Worm (Caenorhabditis elegans) whole organism, late embryonic: ENCODE results near the gene ZK742.6.

ENCODE experiments used
- F13H6.1 ChIP-seq: sonication (generic microtip); optimal IDR thresholded peaks from 2 replicates; lab custom pipeline; 2016; ENCODE audit warnings: missing genetic modification characterization, missing compliant biosample characterization
- K09A11.1 ChIP-seq: sonication (generic microtip); optimal IDR thresholded peaks from 2 replicates; lab custom pipeline; 2017; ENCODE audit warnings: antibody characterized with exemption, mild to moderate bottlenecking, missing genetic modification characterization, missing compliant biosample characterization; ENCODE audit not compliant: insufficient read depth
- T23F11.4 ChIP-seq: fragments of 200-800 bp; sonication (Bioruptor generic); optimal IDR thresholded peaks from 2 replicates; lab custom pipeline; 2018; ENCODE audit warnings: mild to moderate bottlenecking, missing genetic modification characterization, missing compliant biosample characterization
- ahr-1 ChIP-seq: sonication (generic microtip); optimal IDR thresholded peaks from 2 replicates; lab custom pipeline; 2016; ENCODE audit warnings: missing genetic modification characterization, missing compliant biosample characterization
- ceh-18 ChIP-seq: sonication (generic microtip); optimal IDR thresholded peaks from 2 replicates; lab custom pipeline; 2016; ENCODE audit warnings: missing genetic modification characterization, missing compliant biosample characterization
- ceh-19 ChIP-seq: fragments of 200-800 bp; sonication (Bioruptor generic); optimal IDR thresholded peaks from 2 replicates; lab custom pipeline; 2018; ENCODE audit warnings: mild to moderate bottlenecking, missing genetic modification characterization, missing compliant biosample characterization
- ceh-2 ChIP-seq: sonication (generic microtip); optimal IDR thresholded peaks from 2 replicates; lab custom pipeline; 2016; ENCODE audit warnings: missing genotype, missing genetic modification characterization, missing compliant biosample characterization
- ceh-30 ChIP-seq: fragments of 150-350 bp; optimal IDR thresholded peaks from 2 replicates; lab custom pipeline; 2014; ENCODE audit warnings: missing biosample characterization, missing genetic modification characterization
- ceh-31 ChIP-seq: sonication (generic microtip); optimal IDR thresholded peaks from 2 replicates; lab custom pipeline; 2016; ENCODE audit warnings: missing genetic modification characterization, missing compliant biosample characterization
- ceh-34 ChIP-seq: sonication (generic microtip); optimal IDR thresholded peaks from 2 replicates; lab custom pipeline; 2016; ENCODE audit warnings: mild to moderate bottlenecking, missing genetic modification characterization, missing compliant biosample characterization
- ceh-9 ChIP-seq: sonication (generic microtip); optimal IDR thresholded peaks from 2 replicates; lab custom pipeline; 2016; ENCODE audit warnings: mild to moderate bottlenecking, missing genetic modification characterization, inconsistent platforms, missing compliant biosample characterization
- che-1 ChIP-seq: sonication (generic microtip); optimal IDR thresholded peaks from 2 replicates; lab custom pipeline; 2016; ENCODE audit warnings: mild to moderate bottlenecking, missing genetic modification characterization, missing compliant biosample characterization
- dve-1 ChIP-seq: sonication (generic microtip); optimal IDR thresholded peaks from 2 replicates; lab custom pipeline; 2017; ENCODE audit warnings: antibody characterized with exemption, mild to moderate bottlenecking, missing genetic modification characterization, missing compliant biosample characterization
- elt-2 ChIP-seq: sonication (generic microtip); optimal IDR thresholded peaks from 2 replicates; lab custom pipeline; 2016; ENCODE audit warnings: missing genetic modification reagents, missing genetic modification characterization, missing compliant biosample characterization
- elt-4 ChIP-seq: sonication (generic microtip); optimal IDR thresholded peaks from 2 replicates; lab custom pipeline; 2016; ENCODE audit warnings: missing genetic modification characterization, missing compliant biosample characterization
- ets-4 ChIP-seq: sonication (generic microtip); optimal IDR thresholded peaks from 2 replicates; lab custom pipeline; 2016; ENCODE audit warnings: missing genetic modification characterization, missing compliant biosample characterization
- fax-1 ChIP-seq: sonication (generic microtip); optimal IDR thresholded peaks from 2 replicates; lab custom pipeline; 2016; ENCODE audit warnings: missing genotype, missing genetic modification characterization, missing compliant biosample characterization
- gmeb-2 ChIP-seq: sonication (generic microtip); optimal IDR thresholded peaks from 2 replicates; lab custom pipeline; 2016; ENCODE audit warnings: missing genetic modification characterization, inconsistent platforms, missing compliant biosample characterization
- hlh-13 ChIP-seq: fragments of 200-800 bp; sonication (Bioruptor generic); optimal IDR thresholded peaks from 2 replicates; lab custom pipeline; 2018; ENCODE audit warnings: mild to moderate bottlenecking, missing genetic modification characterization, missing compliant biosample characterization
- hlh-15 ChIP-seq: sonication (generic microtip); optimal IDR thresholded peaks from 2 replicates; lab custom pipeline; 2016; ENCODE audit warnings: missing genetic modification characterization, missing compliant biosample characterization
- hlh-30 ChIP-seq: sonication (generic microtip); optimal IDR thresholded peaks from 2 replicates; lab custom pipeline; 2017; ENCODE audit warnings: antibody characterized with exemption, missing genetic modification characterization, missing compliant biosample characterization; ENCODE audit not compliant: insufficient read depth
- hlh-8 ChIP-seq: sonication (generic microtip); optimal IDR thresholded peaks from 2 replicates; lab custom pipeline; 2016; ENCODE audit warnings: missing genotype, missing genetic modification characterization, missing compliant biosample characterization
- lim-6 ChIP-seq: sonication (generic microtip); optimal IDR thresholded peaks from 2 replicates; lab custom pipeline; 2016; ENCODE audit warnings: missing genetic modification characterization, missing compliant biosample characterization
- madf-2 ChIP-seq: sonication (generic microtip); optimal IDR thresholded peaks from 2 replicates; lab custom pipeline; 2017; ENCODE audit warnings: missing genetic modification characterization, missing compliant biosample characterization
- mec-3 ChIP-seq: sonication (generic microtip); optimal IDR thresholded peaks from 2 replicates; lab custom pipeline; 2016; ENCODE audit warnings: borderline replicate concordance, missing genetic modification characterization, missing compliant biosample characterization
- nfya-1 ChIP-seq: sonication (generic microtip); optimal IDR thresholded peaks from 2 replicates; lab custom pipeline; 2017; ENCODE audit warnings: missing genetic modification characterization, mild to moderate bottlenecking, missing compliant biosample characterization, antibody characterized with exemption, moderate library complexity
- nhr-232 ChIP-seq: sonication (generic microtip); optimal IDR thresholded peaks from 2 replicates; lab custom pipeline; 2016; ENCODE audit warnings: missing genetic modification characterization, missing compliant biosample characterization
- npax-4 ChIP-seq: sonication (generic microtip); optimal IDR thresholded peaks from 2 replicates; lab custom pipeline; 2016; ENCODE audit warnings: missing genetic modification characterization, missing compliant biosample characterization
- pag-3 ChIP-seq: sonication (generic microtip); optimal IDR thresholded peaks from 2 replicates; lab custom pipeline; 2016; ENCODE audit warnings: missing compliant biosample characterization, missing genetic modification characterization, borderline replicate concordance
- pax-1 ChIP-seq: fragments of 150-350 bp; optimal IDR thresholded peaks from 2 replicates; lab custom pipeline; 2014; ENCODE audit warnings: missing biosample characterization, missing genetic modification characterization
- pha-2 ChIP-seq: sonication (generic microtip); optimal IDR thresholded peaks from 2 replicates; lab custom pipeline; 2017; ENCODE audit warnings: mild to moderate bottlenecking, missing genetic modification characterization, missing compliant biosample characterization
- pqm-1 ChIP-seq: sonication (generic microtip); optimal IDR thresholded peaks from 2 replicates; lab custom pipeline; 2016; ENCODE audit warnings: missing genetic modification characterization, missing compliant biosample characterization
- rnt-1 ChIP-seq: sonication (generic microtip); optimal IDR thresholded peaks from 2 replicates; lab custom pipeline; 2016; ENCODE audit warnings: missing genetic modification characterization, missing compliant biosample characterization
- sox-2 ChIP-seq: fragments of 200-800 bp; sonication (Bioruptor generic); IDR thresholded peaks from 2 replicates; pipeline ENCODE4 v1.3.6; 2022; ENCODE audit warnings: missing genetic modification reagents, missing genetic modification characterization, missing compliant biosample characterization
- sox-4 ChIP-seq: sonication (generic microtip); optimal IDR thresholded peaks from 2 replicates; lab custom pipeline; 2017; ENCODE audit warnings: mild to moderate bottlenecking, missing genetic modification characterization, inconsistent platforms, missing compliant biosample characterization
- syd-9 ChIP-seq: sonication (generic microtip); optimal IDR thresholded peaks from 2 replicates; lab custom pipeline; 2016; ENCODE audit warnings: mild to moderate bottlenecking, missing genetic modification characterization, moderate library complexity, missing compliant biosample characterization
- tbx-2 ChIP-seq: sonication (generic microtip); optimal IDR thresholded peaks from 2 replicates; lab custom pipeline; 2016; ENCODE audit warnings: missing genetic modification characterization, missing compliant biosample characterization
- unc-3 ChIP-seq, 2 experiments: fragments of 200-800 bp in 1 of 2; sonication (Bioruptor generic) in 1 of 2; sonication (generic microtip) in 1 of 2; conservative IDR thresholded peaks in 1 of 2; optimal IDR thresholded peaks in 1 of 2; 2 replicates each; pipeline versions ENCODE4 v1.3.6 to Lab custom; 2016 to 2022; ENCODE audit warnings: missing compliant biosample characterization in 2 of 2, missing genetic modification characterization in 2 of 2, missing genetic modification reagents in 1 of 2
- unc-42 ChIP-seq: sonication (generic microtip); optimal IDR thresholded peaks from 2 replicates; lab custom pipeline; 2016; ENCODE audit warnings: missing genotype, missing genetic modification characterization, missing compliant biosample characterization
- unc-86 ChIP-seq: sonication (generic microtip); optimal IDR thresholded peaks from 2 replicates; lab custom pipeline; 2016; ENCODE audit warnings: missing genetic modification characterization, missing compliant biosample characterization
- ztf-16 ChIP-seq: sonication (generic microtip); optimal IDR thresholded peaks from 2 replicates; lab custom pipeline; 2017; ENCODE audit warnings: missing genetic modification characterization, missing compliant biosample characterization

The ZK742.6 gene

DNA sequence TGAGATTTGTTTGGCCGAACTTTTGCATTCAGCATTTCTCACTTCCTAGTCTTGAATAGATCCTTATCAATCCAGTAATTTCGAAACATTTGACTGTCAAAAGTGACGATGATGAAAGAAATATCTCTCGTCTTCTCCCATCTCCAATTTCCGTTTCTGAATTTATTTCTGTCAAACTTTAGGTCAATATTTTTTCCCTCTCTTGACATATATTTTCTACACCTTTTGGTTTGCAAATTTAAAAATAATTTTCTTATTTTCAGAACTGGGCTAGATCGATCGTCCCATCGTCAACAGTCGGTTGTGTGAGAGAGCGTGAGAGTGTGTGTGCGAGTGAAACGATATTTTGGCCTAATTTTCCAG lies 10.0 kb downstream of the ZK742.6 start, which contains the start of gene xpo-1:
Gene xpo-1 (plus strand): TSS at position 264 of the 363 bp plus-strand sequence.
- no peak for TF ChIP-seq ztf-16 (tag; lab: Kevin White, UChicago)
- TF ChIP-seq sox-4 (tag; lab: Kevin White, UChicago) = no peak
- TF ChIP-seq gmeb-2 (tag; lab: Kevin White, UChicago) = no peak
- no peak for TF ChIP-seq K09A11.1 (tag; lab: Kevin White, UChicago)
- no peak for TF ChIP-seq unc-86 (tag; lab: Kevin White, UChicago)
- TF ChIP-seq ahr-1 (tag; lab: Kevin White, UChicago) = no peak
- no peak for TF ChIP-seq lim-6 (tag; lab: Kevin White, UChicago)
- no peak for TF ChIP-seq pqm-1 (tag; lab: Kevin White, UChicago)
- TF ChIP-seq unc-42 (tag; lab: Kevin White, UChicago) = no peak
- TF ChIP-seq madf-2 (tag; lab: Kevin White, UChicago) = no peak
- no peak for TF ChIP-seq ceh-18 (tag; lab: Kevin White, UChicago)

DNA sequence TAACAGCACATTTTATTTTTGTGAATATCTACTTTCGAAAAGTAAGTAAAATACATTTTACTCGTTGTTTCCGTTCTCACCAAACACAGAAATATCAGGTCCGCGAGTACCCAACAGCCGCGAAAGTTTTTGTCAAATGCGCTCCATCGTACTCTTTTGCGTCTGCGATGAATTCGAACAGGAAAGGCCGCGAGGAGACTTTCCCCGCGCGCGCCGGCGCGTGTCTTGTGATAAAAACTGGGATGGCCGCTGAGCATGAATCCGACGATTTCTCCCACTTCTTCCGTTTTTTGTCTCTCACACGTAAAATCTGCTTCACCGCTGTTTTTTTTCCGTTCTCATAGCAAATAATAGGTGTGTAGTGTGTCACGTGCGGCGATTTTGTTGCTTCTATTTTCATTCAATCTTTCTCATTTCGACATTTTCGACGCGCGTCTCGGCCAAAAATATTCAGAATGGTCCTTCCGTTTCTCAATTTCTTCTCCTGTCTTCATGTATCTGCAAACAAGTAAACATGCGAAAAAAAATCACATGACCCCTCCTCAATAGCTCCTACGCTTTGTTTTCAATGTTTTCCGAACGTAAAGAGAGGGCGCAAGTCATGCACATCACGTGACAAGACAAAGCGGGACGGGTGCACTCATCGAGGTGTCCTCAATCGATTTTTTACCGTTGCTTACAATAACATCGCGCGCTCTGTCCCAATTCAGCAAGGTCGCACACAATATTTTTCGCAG lies 10.5 kb downstream of the ZK742.6 start, which contains the start of gene uvs-1:
Gene uvs-1 (minus strand): TSS at position 145 of the 737 bp plus-strand sequence.
- TF ChIP-seq tbx-2 (tag; lab: Kevin White, UChicago) = peak; percentile 60
- TF ChIP-seq pag-3 = no peak
- TF ChIP-seq pha-2 (tag; lab: Kevin White, UChicago) = peak; percentile 13
- peak; percentile 94 for TF ChIP-seq hlh-30
- no peak for TF ChIP-seq nhr-232 (tag; lab: Kevin White, UChicago)
- peak; percentile 41 for TF ChIP-seq ceh-31
- TF ChIP-seq ceh-34 = peak; percentile 1
- TF ChIP-seq hlh-13 = no peak

DNA sequence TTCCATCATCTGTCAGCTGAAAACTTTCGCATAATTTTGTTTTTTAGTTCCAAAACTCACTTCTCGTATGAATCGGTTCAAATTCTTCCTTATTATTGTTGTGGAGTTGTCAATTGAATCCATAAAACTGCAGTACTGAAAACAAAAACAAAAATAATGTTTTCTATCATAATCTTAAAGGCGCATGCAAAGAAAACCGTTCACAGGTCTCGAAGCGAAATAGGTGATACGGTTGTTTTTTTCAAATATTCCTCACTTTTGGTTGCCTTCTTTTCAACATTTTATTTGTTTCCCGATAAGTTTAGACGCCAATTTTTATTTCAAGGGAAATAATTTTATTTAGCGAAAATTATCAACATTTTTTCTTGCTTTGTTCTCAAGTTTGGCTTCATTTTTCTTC lies 11.2 kb downstream of the ZK742.6 start:
- TF ChIP-seq ceh-2 (tag; lab: Kevin White, UChicago) (no peak), ceh-34 (no peak), npax-4 (tag; lab: Kevin White, UChicago) (no peak), hlh-13 (no peak), F13H6.1 (no peak), hlh-15 (tag; lab: Kevin White, UChicago) (no peak), unc-3 (GFP tag; conservative IDR thresholded peaks at IDR 0.05; lab: Robert Waterston, UW) (no peak), unc-3 (tag; optimal IDR thresholded peaks at IDR 0.05; lab: Kevin White, UChicago) (no peak), ceh-19 (GFP tag; lab: Kevin White, UChicago) (no peak), pax-1 (tag; lab: Kevin White, UChicago) (no peak), ets-4 (tag; lab: Kevin White, UChicago) (no peak), hlh-8 (no peak), syd-9 (no peak), mec-3 (tag; lab: Kevin White, UChicago) (no peak), ceh-30 (tag; lab: Kevin White, UChicago) (no peak), unc-42 (tag; lab: Kevin White, UChicago) (no peak), ceh-31 (no peak), pqm-1 (tag; lab: Kevin White, UChicago) (no peak), K09A11.1 (tag; lab: Kevin White, UChicago) (no peak), fax-1 (no peak)

DNA sequence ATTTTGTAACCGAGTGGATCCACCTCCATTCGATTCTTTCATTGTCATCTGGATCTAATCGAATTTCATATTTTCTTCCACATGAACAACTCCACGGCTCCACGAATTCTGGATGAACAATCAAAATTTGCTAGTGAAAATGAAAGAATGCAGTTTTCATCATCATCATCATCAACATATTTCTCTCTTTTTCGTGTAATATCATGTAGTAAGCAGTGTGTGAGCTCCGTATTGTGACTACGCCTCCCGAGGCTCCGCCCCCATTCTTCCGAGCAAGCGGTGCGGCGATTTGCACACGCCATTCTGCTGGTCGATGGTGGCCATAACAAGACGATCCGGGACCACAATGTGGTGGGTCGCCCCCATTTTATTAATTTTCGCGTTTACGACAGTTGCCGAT lies 16.7 kb downstream of the ZK742.6 start, which contains the start of gene ZK742.7:
Gene ZK742.7 (plus strand): TSS at position 301 of the 400 bp plus-strand sequence.
- TF ChIP-seq ahr-1 (tag; lab: Kevin White, UChicago) = no peak
- no peak for TF ChIP-seq T23F11.4 (GFP tag; lab: Kevin White, UChicago)
- no peak for TF ChIP-seq che-1
- TF ChIP-seq ztf-16 (tag; lab: Kevin White, UChicago) = no peak
- no peak for TF ChIP-seq ceh-34
- no peak for TF ChIP-seq ceh-19 (GFP tag; lab: Kevin White, UChicago)
- no peak for TF ChIP-seq dve-1
- TF ChIP-seq unc-3 (GFP tag; conservative IDR thresholded peaks at IDR 0.05; lab: Robert Waterston, UW) = no peak
- TF ChIP-seq unc-3 (tag; optimal IDR thresholded peaks at IDR 0.05; lab: Kevin White, UChicago) = no peak
- TF ChIP-seq ceh-9 = no peak
- TF ChIP-seq pha-2 (tag; lab: Kevin White, UChicago) = no peak
- TF ChIP-seq elt-2 = no peak
- TF ChIP-seq ceh-30 (tag; lab: Kevin White, UChicago) = no peak
- TF ChIP-seq elt-4 (tag; lab: Kevin White, UChicago) = no peak
- TF ChIP-seq unc-42 (tag; lab: Kevin White, UChicago) = no peak
- no peak for TF ChIP-seq nfya-1
- no peak for TF ChIP-seq pax-1 (tag; lab: Kevin White, UChicago)
- no peak for TF ChIP-seq rnt-1 (tag; lab: Kevin White, UChicago)
- TF ChIP-seq sox-2 (GFP tag; lab: Robert Waterston, UW) = no peak
- TF ChIP-seq hlh-13 = no peak
- TF ChIP-seq, all 69 proteins: peak for 0
